Worm (Caenorhabditis elegans): Measurements from ENCODE around the gene unc-25.

DNA sequence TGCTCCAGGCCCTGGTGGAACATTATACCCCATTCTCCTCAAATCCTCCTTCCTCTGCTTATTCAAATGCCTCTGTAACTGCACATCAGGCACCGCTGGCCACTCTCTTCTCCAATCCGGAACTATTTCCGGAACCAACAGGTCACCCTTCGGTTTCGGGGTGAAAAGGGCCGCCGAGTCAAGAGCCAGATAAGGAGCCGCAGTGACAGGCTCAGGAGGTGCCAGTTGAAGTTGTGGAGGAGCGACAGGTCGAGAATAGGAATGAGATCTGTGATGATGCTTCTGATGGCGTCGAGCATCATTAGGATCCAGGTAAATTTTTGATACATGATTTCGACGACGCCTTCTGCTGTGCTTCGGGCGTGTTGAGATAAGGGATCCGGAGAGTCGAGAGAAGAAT lies 55.8 kb downstream of the unc-25 start:
- TF ChIP-seq skn-1 (tag; optimal IDR thresholded peaks at IDR 0.05), result no peak
- no peak for TF ChIP-seq jun-1 (tag; optimal IDR thresholded peaks at IDR 0.05)
- TF ChIP-seq mdl-1 (tag; optimal IDR thresholded peaks at IDR 0.05), result no peak
- TF ChIP-seq zag-1 (tag; optimal IDR thresholded peaks at IDR 0.05), result no peak
- TF ChIP-seq lin-15B (tag; optimal IDR thresholded peaks at IDR 0.05), result no peak
- no peak for TF ChIP-seq nhr-19 (GFP tag; conservative IDR thresholded peaks at IDR 0.05)
- no peak for TF ChIP-seq unc-62 (GFP tag; optimal IDR thresholded peaks at IDR 0.05)
- no peak for TF ChIP-seq blmp-1 (tag; optimal IDR thresholded peaks at IDR 0.05)
- TF ChIP-seq ama-1 (optimal IDR thresholded peaks at IDR 0.05), result no peak
- TF ChIP-seq aly-2 (tag; optimal IDR thresholded peaks at IDR 0.05), result no peak
- no peak for TF ChIP-seq tbx-2 (tag; optimal IDR thresholded peaks at IDR 0.05)
- TF ChIP-seq nhr-11 (tag; optimal IDR thresholded peaks at IDR 0.05), result no peak
